Worm (Caenorhabditis elegans): ENCODE results near the gene try-13.

- no peak for TF ChIP-seq nfya-1 (tag; optimal IDR thresholded peaks at IDR 0.05)
- no peak for TF ChIP-seq unc-42 (tag; optimal IDR thresholded peaks at IDR 0.05)
- no peak for TF ChIP-seq nhr-11 (tag; optimal IDR thresholded peaks at IDR 0.05)
- no peak for TF ChIP-seq che-1 (tag; optimal IDR thresholded peaks at IDR 0.05)
- TF ChIP-seq pha-4 (tag; optimal IDR thresholded peaks at IDR 0.05): no peak
- TF ChIP-seq pros-1 (tag; optimal IDR thresholded peaks at IDR 0.05): no peak
- no peak for TF ChIP-seq hlh-6 (tag; optimal IDR thresholded peaks at IDR 0.05)
- no peak for TF ChIP-seq ceh-30 (tag; optimal IDR thresholded peaks at IDR 0.05)
- no peak for TF ChIP-seq unc-86 (tag; optimal IDR thresholded peaks at IDR 0.05)
- no peak for TF ChIP-seq ama-1 (optimal IDR thresholded peaks at IDR 0.05)
Observed at ce11 chrV:7420162-7420561, 19.7 kb upstream of the try-13 start, which contains the start of gene srxa-4.
